Fruit fly (Drosophila melanogaster) whole organism: ENCODE data around the gene CG31778.

Experiments
- CG8478 ChIP-seq: fragments of >200 bp; optimal IDR thresholded peaks from 2 replicates; lab custom pipeline; 2018; ENCODE audit warnings: inconsistent platforms
- Dll ChIP-seq: fragments of >200 bp; optimal IDR thresholded peaks from 2 replicates; lab custom pipeline; 2017
- EcR ChIP-seq, 2 experiments: fragments of >200 bp; optimal IDR thresholded peaks; 2 replicates each; lab custom pipeline; 2017; ENCODE audit warnings: missing biosample characterization in 2 of 2, missing genetic modification characterization in 2 of 2, missing genetic modification reagents in 2 of 2
- pan ChIP-seq: fragments of >200 bp; optimal IDR thresholded peaks from 2 replicates; lab custom pipeline; 2017
- psq ChIP-seq: fragments of >200 bp; optimal IDR thresholded peaks from 2 replicates; lab custom pipeline; 2017
- usp ChIP-seq: fragments of >200 bp; optimal IDR thresholded peaks from 2 replicates; lab custom pipeline; 2017; ENCODE audit warnings: missing biosample characterization, missing genetic modification characterization, mixed read lengths

DNA sequence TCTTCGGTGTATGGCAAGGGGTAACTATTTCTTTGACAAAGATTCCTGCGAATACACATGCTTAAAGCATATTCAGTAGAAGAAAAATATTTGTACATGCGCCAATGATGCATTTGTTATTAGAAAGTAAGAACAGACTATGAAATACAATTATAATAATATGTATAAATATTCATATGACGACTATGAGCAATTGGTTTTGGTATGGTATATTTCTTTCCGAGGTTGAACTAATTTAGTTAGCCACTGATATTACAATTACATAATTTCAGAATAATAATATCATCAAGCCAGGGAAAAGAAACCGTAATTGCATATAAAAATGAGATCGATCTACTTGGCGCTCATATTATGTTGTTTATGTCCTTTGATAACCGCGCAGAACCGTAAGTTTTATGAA is 3.8 kb downstream of the CG31778 start, which contains the start of gene CG43145:
- TF ChIP-seq psq (lab: Kevin White, UChicago) (no peak), usp (no peak), Dll (no peak), EcR (GFP tag; optimal IDR thresholded peaks at IDR 0.05; lab: Kevin White, UChicago) (no peak), pan (lab: Kevin White, UChicago) (no peak), CG8478 (no peak)
